Worm (Caenorhabditis elegans): ENCODE results near the gene sek-1.

DNA sequence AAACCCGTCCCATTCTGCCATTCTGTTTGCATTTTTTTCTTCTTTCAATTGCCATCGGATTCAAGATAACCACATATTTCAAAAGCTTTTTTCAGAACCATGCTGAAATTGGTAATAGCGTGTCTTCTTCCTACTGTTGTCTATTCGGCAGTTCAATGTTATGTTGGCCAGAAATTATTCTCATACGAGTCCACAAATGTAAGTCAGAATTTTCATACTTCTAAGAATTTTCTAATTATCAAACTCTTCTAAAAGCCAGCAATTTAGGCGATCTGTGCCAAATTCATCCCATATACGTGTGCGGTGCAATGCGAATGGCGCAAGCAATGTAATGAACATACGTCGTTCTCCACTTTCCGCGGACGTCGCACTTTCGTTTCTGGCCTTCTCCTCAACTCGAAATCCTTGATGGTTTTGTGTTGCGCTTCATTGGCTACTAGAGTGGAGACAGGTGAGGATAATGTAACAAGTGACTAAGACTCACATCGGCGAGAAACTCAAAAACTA is 37.0 kb upstream of the sek-1 start, which contains the start of gene ZK154.1:
- TF ChIP-seq drap-1 (GFP tag; optimal IDR thresholded peaks at IDR 0.05) (no peak), lin-32 (GFP tag; optimal IDR thresholded peaks at IDR 0.05) (no peak), lin-13 (tag; optimal IDR thresholded peaks at IDR 0.05) (no peak), lsy-2 (tag; optimal IDR thresholded peaks at IDR 0.05) (no peak)

All from whole organism, mixed stage, embryonic.